Worm (Caenorhabditis elegans) whole organism, late embryonic: Measurements from ENCODE around the gene F42A10.6.
A peak's percentile ranks its signal among the peaks of the same experiment; 100 is the strongest.

Experiments
- C38D4.7 ChIP-seq: fragments of 200-800 bp; sonication (Bioruptor generic); optimal IDR thresholded peaks from 2 replicates; lab custom pipeline; 2018; ENCODE audit warnings: mild to moderate bottlenecking, missing genetic modification characterization, moderate library complexity, missing compliant biosample characterization
- F13H6.1 ChIP-seq: sonication (generic microtip); optimal IDR thresholded peaks from 2 replicates; lab custom pipeline; 2016; ENCODE audit warnings: missing genetic modification characterization, missing compliant biosample characterization
- K09A11.1 ChIP-seq: sonication (generic microtip); optimal IDR thresholded peaks from 2 replicates; lab custom pipeline; 2017; ENCODE audit warnings: antibody characterized with exemption, mild to moderate bottlenecking, missing genetic modification characterization, missing compliant biosample characterization; ENCODE audit not compliant: insufficient read depth
- ceh-14 ChIP-seq: sonication (generic microtip); optimal IDR thresholded peaks from 2 replicates; lab custom pipeline; 2016; ENCODE audit warnings: missing genotype, missing genetic modification characterization, missing compliant biosample characterization
- ceh-18 ChIP-seq: sonication (generic microtip); optimal IDR thresholded peaks from 2 replicates; lab custom pipeline; 2016; ENCODE audit warnings: missing genetic modification characterization, missing compliant biosample characterization
- ceh-19 ChIP-seq: fragments of 200-800 bp; sonication (Bioruptor generic); optimal IDR thresholded peaks from 2 replicates; lab custom pipeline; 2018; ENCODE audit warnings: mild to moderate bottlenecking, missing genetic modification characterization, missing compliant biosample characterization
- ceh-2 ChIP-seq: sonication (generic microtip); optimal IDR thresholded peaks from 2 replicates; lab custom pipeline; 2016; ENCODE audit warnings: missing genotype, missing genetic modification characterization, missing compliant biosample characterization
- ceh-22 ChIP-seq: sonication (generic microtip); optimal IDR thresholded peaks from 2 replicates; lab custom pipeline; 2017; ENCODE audit warnings: missing biosample characterization, missing genetic modification characterization
- ceh-31 ChIP-seq: sonication (generic microtip); optimal IDR thresholded peaks from 2 replicates; lab custom pipeline; 2016; ENCODE audit warnings: missing genetic modification characterization, missing compliant biosample characterization
- ceh-34 ChIP-seq: sonication (generic microtip); optimal IDR thresholded peaks from 2 replicates; lab custom pipeline; 2016; ENCODE audit warnings: mild to moderate bottlenecking, missing genetic modification characterization, missing compliant biosample characterization
- ceh-45 ChIP-seq: fragments of 200-800 bp; sonication (Bioruptor generic); IDR thresholded peaks from 2 replicates; pipeline ENCODE4 v1.3.6; 2022; ENCODE audit warnings: missing genetic modification reagents, missing genetic modification characterization, missing compliant biosample characterization
- ceh-6 ChIP-seq: fragments of 200-800 bp; sonication (Bioruptor generic); optimal IDR thresholded peaks from 2 replicates; lab custom pipeline; 2018; ENCODE audit warnings: mild to moderate bottlenecking, missing genetic modification characterization, missing compliant biosample characterization
- ceh-9 ChIP-seq: sonication (generic microtip); optimal IDR thresholded peaks from 2 replicates; lab custom pipeline; 2016; ENCODE audit warnings: mild to moderate bottlenecking, missing genetic modification characterization, inconsistent platforms, missing compliant biosample characterization
- dve-1 ChIP-seq: sonication (generic microtip); optimal IDR thresholded peaks from 2 replicates; lab custom pipeline; 2017; ENCODE audit warnings: antibody characterized with exemption, mild to moderate bottlenecking, missing genetic modification characterization, missing compliant biosample characterization
- ets-4 ChIP-seq: sonication (generic microtip); optimal IDR thresholded peaks from 2 replicates; lab custom pipeline; 2016; ENCODE audit warnings: missing genetic modification characterization, missing compliant biosample characterization
- eyg-1 ChIP-seq: sonication (generic microtip); optimal IDR thresholded peaks from 2 replicates; lab custom pipeline; 2016; ENCODE audit warnings: missing genotype, missing genetic modification characterization, missing compliant biosample characterization
- fax-1 ChIP-seq: sonication (generic microtip); optimal IDR thresholded peaks from 2 replicates; lab custom pipeline; 2016; ENCODE audit warnings: missing genotype, missing genetic modification characterization, missing compliant biosample characterization
- fkh-10 ChIP-seq: fragments of 150-350 bp; optimal IDR thresholded peaks from 2 replicates; lab custom pipeline; 2014; ENCODE audit warnings: missing biosample characterization, missing genetic modification reagents, missing genetic modification characterization
- fkh-6 ChIP-seq: sonication (generic microtip); optimal IDR thresholded peaks from 2 replicates; lab custom pipeline; 2016; ENCODE audit warnings: missing genetic modification characterization, missing compliant biosample characterization
- gmeb-2 ChIP-seq: sonication (generic microtip); optimal IDR thresholded peaks from 2 replicates; lab custom pipeline; 2016; ENCODE audit warnings: missing genetic modification characterization, inconsistent platforms, missing compliant biosample characterization
- hlh-13 ChIP-seq: fragments of 200-800 bp; sonication (Bioruptor generic); optimal IDR thresholded peaks from 2 replicates; lab custom pipeline; 2018; ENCODE audit warnings: mild to moderate bottlenecking, missing genetic modification characterization, missing compliant biosample characterization
- hlh-6 ChIP-seq: sonication (generic microtip); optimal IDR thresholded peaks from 2 replicates; lab custom pipeline; 2016; ENCODE audit warnings: missing genotype, missing genetic modification characterization, missing compliant biosample characterization
- hlh-8 ChIP-seq: sonication (generic microtip); optimal IDR thresholded peaks from 2 replicates; lab custom pipeline; 2016; ENCODE audit warnings: missing genotype, missing genetic modification characterization, missing compliant biosample characterization
- nfya-1 ChIP-seq: sonication (generic microtip); optimal IDR thresholded peaks from 2 replicates; lab custom pipeline; 2017; ENCODE audit warnings: missing genetic modification characterization, mild to moderate bottlenecking, missing compliant biosample characterization, antibody characterized with exemption, moderate library complexity
- nhr-232 ChIP-seq: sonication (generic microtip); optimal IDR thresholded peaks from 2 replicates; lab custom pipeline; 2016; ENCODE audit warnings: missing genetic modification characterization, missing compliant biosample characterization
- odd-2 ChIP-seq: sonication (generic microtip); optimal IDR thresholded peaks from 2 replicates; lab custom pipeline; 2017; ENCODE audit warnings: antibody characterized with exemption, mild to moderate bottlenecking, missing genetic modification characterization, missing compliant biosample characterization
- pag-3 ChIP-seq: sonication (generic microtip); optimal IDR thresholded peaks from 2 replicates; lab custom pipeline; 2016; ENCODE audit warnings: missing compliant biosample characterization, missing genetic modification characterization, borderline replicate concordance
- pax-1 ChIP-seq: fragments of 150-350 bp; optimal IDR thresholded peaks from 2 replicates; lab custom pipeline; 2014; ENCODE audit warnings: missing biosample characterization, missing genetic modification characterization
- pha-2 ChIP-seq: sonication (generic microtip); optimal IDR thresholded peaks from 2 replicates; lab custom pipeline; 2017; ENCODE audit warnings: mild to moderate bottlenecking, missing genetic modification characterization, missing compliant biosample characterization
- pha-4 ChIP-seq: fragments of 150-350 bp; optimal IDR thresholded peaks from 2 replicates; lab custom pipeline; 2018; ENCODE audit warnings: missing biosample characterization, missing genetic modification reagents, missing genetic modification characterization
- rnt-1 ChIP-seq: sonication (generic microtip); optimal IDR thresholded peaks from 2 replicates; lab custom pipeline; 2016; ENCODE audit warnings: missing genetic modification characterization, missing compliant biosample characterization
- sdc-2 ChIP-seq: sonication (generic microtip); optimal IDR thresholded peaks from 2 replicates; lab custom pipeline; 2016; ENCODE audit warnings: missing genotype, missing genetic modification characterization, missing compliant biosample characterization
- sox-2 ChIP-seq: fragments of 200-800 bp; sonication (Bioruptor generic); IDR thresholded peaks from 2 replicates; pipeline ENCODE4 v1.3.6; 2022; ENCODE audit warnings: missing genetic modification reagents, missing genetic modification characterization, missing compliant biosample characterization
- syd-9 ChIP-seq: sonication (generic microtip); optimal IDR thresholded peaks from 2 replicates; lab custom pipeline; 2016; ENCODE audit warnings: mild to moderate bottlenecking, missing genetic modification characterization, moderate library complexity, missing compliant biosample characterization
- tbx-7 ChIP-seq: sonication (generic microtip); optimal IDR thresholded peaks from 2 replicates; lab custom pipeline; 2016; ENCODE audit warnings: missing genotype, missing genetic modification characterization, missing compliant biosample characterization
- ttx-3 ChIP-seq: sonication (generic microtip); optimal IDR thresholded peaks from 2 replicates; lab custom pipeline; 2016; ENCODE audit warnings: missing genetic modification reagents, missing genetic modification characterization, missing compliant biosample characterization
- unc-3 ChIP-seq, 2 experiments: fragments of 200-800 bp in 1 of 2; sonication (Bioruptor generic) in 1 of 2; sonication (generic microtip) in 1 of 2; conservative IDR thresholded peaks in 1 of 2; optimal IDR thresholded peaks in 1 of 2; 2 replicates each; pipeline versions ENCODE4 v1.3.6 to Lab custom; 2016 to 2022; ENCODE audit warnings: missing compliant biosample characterization in 2 of 2, missing genetic modification characterization in 2 of 2, missing genetic modification reagents in 1 of 2
- unc-42 ChIP-seq: sonication (generic microtip); optimal IDR thresholded peaks from 2 replicates; lab custom pipeline; 2016; ENCODE audit warnings: missing genotype, missing genetic modification characterization, missing compliant biosample characterization
- unc-86 ChIP-seq: sonication (generic microtip); optimal IDR thresholded peaks from 2 replicates; lab custom pipeline; 2016; ENCODE audit warnings: missing genetic modification characterization, missing compliant biosample characterization
- zip-5 ChIP-seq: sonication (generic microtip); optimal IDR thresholded peaks from 2 replicates; lab custom pipeline; 2016; ENCODE audit warnings: missing genetic modification characterization, missing compliant biosample characterization

Gene F42A10.6

ce11 chrIII:6144390-6144962 lies 32.2 kb downstream of the F42A10.6 start:
- no peak for TF ChIP-seq fkh-10 (GFP tag; lab: Kevin White, UChicago)
- TF ChIP-seq pax-1 (tag; lab: Kevin White, UChicago): no peak
- no peak for TF ChIP-seq pha-2
- TF ChIP-seq ceh-14 (tag; lab: Kevin White, UChicago): no peak
- no peak for TF ChIP-seq ceh-22 (tag; lab: Kevin White, UChicago)

ce11 chrIII:6141532-6141931 lies 35.1 kb downstream of the F42A10.6 start:
- TF ChIP-seq dve-1 (tag; lab: Kevin White, UChicago) (no peak), unc-3 (GFP tag; conservative IDR thresholded peaks at IDR 0.05; lab: Robert Waterston, UW) (no peak; the same call in 1 of the 2 replicates), unc-3 (tag; optimal IDR thresholded peaks at IDR 0.05; lab: Kevin White, UChicago) (peak; percentile 27), ceh-14 (tag; lab: Kevin White, UChicago) (no peak), unc-42 (tag; lab: Kevin White, UChicago) (peak; percentile 7), F13H6.1 (tag; lab: Kevin White, UChicago) (no peak)
- TF ChIP-seq, all 69 proteins: peak for 2

ce11 chrIII:6140818-6141217 lies 35.8 kb downstream of the F42A10.6 start:
- TF ChIP-seq unc-42 (tag; lab: Kevin White, UChicago) (no peak), zip-5 (tag; lab: Kevin White, UChicago) (no peak), pag-3 (no peak), nfya-1 (no peak), eyg-1 (tag; lab: Kevin White, UChicago) (no peak), fkh-6 (tag; lab: Kevin White, UChicago) (no peak), ceh-9 (tag; lab: Kevin White, UChicago) (no peak), pha-4 (tag; lab: Kevin White, UChicago) (no peak), ceh-45 (GFP tag; lab: Robert Waterston, UW) (no peak), rnt-1 (tag; lab: Kevin White, UChicago) (no peak), ceh-2 (tag; lab: Kevin White, UChicago) (no peak), hlh-8 (tag; lab: Kevin White, UChicago) (no peak), ceh-19 (no peak)

ce11 chrIII:6139932-6140612 lies 36.6 kb downstream of the F42A10.6 start:
- TF ChIP-seq ceh-2 (tag; lab: Kevin White, UChicago) (no peak), tbx-7 (tag; lab: Kevin White, UChicago) (no peak), ceh-31 (tag; lab: Kevin White, UChicago) (peak; percentile 24), nfya-1 (peak; percentile 43), fkh-6 (tag; lab: Kevin White, UChicago) (no peak), unc-42 (tag; lab: Kevin White, UChicago) (peak; percentile 49), ceh-6 (GFP tag; lab: Kevin White, UChicago) (no peak), hlh-6 (peak; percentile 11), pag-3 (no peak), pax-1 (tag; lab: Kevin White, UChicago) (no peak)
- TF ChIP-seq, all 69 proteins: peak for 4

- no peak for TF ChIP-seq sdc-2 (tag; lab: Kevin White, UChicago)
- no peak for TF ChIP-seq pha-2
- peak; percentile 17 for TF ChIP-seq unc-86
- no peak for TF ChIP-seq ttx-3 (tag; lab: Kevin White, UChicago)
- no peak for TF ChIP-seq gmeb-2 (tag; lab: Kevin White, UChicago)
These were observed 37.3 kb downstream of the F42A10.6 start for ce11 chrIII:6139328-6139727.

- TF ChIP-seq ets-4: no peak
- TF ChIP-seq ceh-34 (tag; lab: Kevin White, UChicago): peak; percentile 38
- TF ChIP-seq nhr-232 (tag; lab: Kevin White, UChicago): peak; percentile 5
- no peak for TF ChIP-seq tbx-7 (tag; lab: Kevin White, UChicago)
- TF ChIP-seq fax-1 (tag; lab: Kevin White, UChicago): no peak
- no peak for TF ChIP-seq hlh-13 (GFP tag; lab: Kevin White, UChicago)
- peak; percentile 79 for TF ChIP-seq ceh-18 (tag; lab: Kevin White, UChicago)
- no peak for TF ChIP-seq ceh-2 (tag; lab: Kevin White, UChicago)
- TF ChIP-seq odd-2: no peak
- TF ChIP-seq nfya-1: peak; percentile 14
- TF ChIP-seq hlh-6: no peak
- TF ChIP-seq F13H6.1 (tag; lab: Kevin White, UChicago): no peak
- TF ChIP-seq C38D4.7: peak; percentile 12
- TF ChIP-seq sox-2: no peak
- no peak for TF ChIP-seq K09A11.1
- no peak for TF ChIP-seq syd-9 (tag; lab: Kevin White, UChicago)
These were observed 38.2 kb downstream of the F42A10.6 start for ce11 chrIII:6138457-6138856.
